Worm (Caenorhabditis elegans) whole organism, L1 larva: ENCODE measurements around the gene C35A11.2.

Source experiments
- C16A3.4 ChIP-seq: fragments of 150-350 bp; optimal IDR thresholded peaks from 2 replicates; lab custom pipeline; 2014; ENCODE audit warnings: missing biosample characterization, missing genetic modification characterization
- egl-27 ChIP-seq, 2 experiments: fragments of 150-350 bp in 1 of 2; sonication (generic microtip); optimal IDR thresholded peaks; 3 replicates each; lab custom pipeline; 2017 to 2018; ENCODE audit warnings: missing biosample characterization in 2 of 2, missing genetic modification characterization in 2 of 2, missing genetic modification reagents in 2 of 2
- mdl-1 ChIP-seq, 2 experiments: fragments of 150-350 bp; optimal IDR thresholded peaks; 2 replicates each; lab custom pipeline; 2014 to 2017; ENCODE audit warnings: missing biosample characterization in 2 of 2, missing genetic modification characterization in 2 of 2, inconsistent platforms in 1 of 2
- nhr-77 ChIP-seq: fragments of 150-350 bp; optimal IDR thresholded peaks from 2 replicates; lab custom pipeline; 2014; ENCODE audit warnings: missing biosample characterization, missing genetic modification characterization
- pqm-1 ChIP-seq: sonication (generic microtip); optimal IDR thresholded peaks from 3 replicates; lab custom pipeline; 2017; ENCODE audit warnings: missing biosample characterization, missing genetic modification characterization
- swsn-7 ChIP-seq: sonication (generic microtip); optimal IDR thresholded peaks from 2 replicates; lab custom pipeline; 2016; ENCODE audit warnings: missing genetic modification characterization, missing compliant biosample characterization
- tlp-1 ChIP-seq: fragments of 150-350 bp; optimal IDR thresholded peaks from 2 replicates; lab custom pipeline; 2014; ENCODE audit warnings: missing biosample characterization, missing genetic modification characterization
- zip-4 ChIP-seq: fragments of 200-800 bp; sonication (Bioruptor generic); optimal IDR thresholded peaks from 2 replicates; lab custom pipeline; 2018; ENCODE audit warnings: mild to moderate bottlenecking, missing genetic modification characterization, moderate library complexity, missing compliant biosample characterization

DNA sequence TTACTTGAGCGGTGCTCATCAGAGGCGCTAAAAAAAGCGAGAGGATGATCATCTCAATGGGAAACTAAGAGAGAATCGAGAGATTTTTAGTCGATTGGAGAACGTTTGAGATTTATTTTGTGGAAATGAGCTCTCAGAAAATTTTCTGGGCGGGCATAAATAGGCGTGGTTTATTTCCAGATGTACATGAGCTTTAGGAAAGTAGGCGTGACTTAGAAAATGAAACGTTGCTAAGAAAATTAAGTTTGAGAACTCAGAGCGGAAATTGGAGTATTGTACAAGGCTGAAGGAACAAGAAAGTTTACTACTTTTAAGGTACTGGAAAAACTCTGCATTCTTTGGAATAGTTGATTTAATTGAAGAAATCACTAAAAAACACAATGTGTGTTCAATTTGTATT, 17.3 kb upstream of the C35A11.2 start, which contains the start of gene T09D3.9:
- TF ChIP-seq swsn-7 (tag; lab: Kevin White, UChicago) (no peak), pqm-1 (tag; lab: Kevin White, UChicago) (no peak), egl-27 (tag; optimal IDR thresholded peaks at IDR 0.05; lab: Kevin White, UChicago) (no peak), tlp-1 (tag; lab: Kevin White, UChicago) (no peak), nhr-77 (no peak), C16A3.4 (tag; lab: Kevin White, UChicago) (no peak), zip-4 (GFP tag; lab: Kevin White, UChicago) (no peak), mdl-1 (tag; optimal IDR thresholded peaks at IDR 0.05; lab: Kevin White, UChicago) (no peak)
